Worm (Caenorhabditis elegans): ENCODE results near the gene C29F3.3.

DNA sequence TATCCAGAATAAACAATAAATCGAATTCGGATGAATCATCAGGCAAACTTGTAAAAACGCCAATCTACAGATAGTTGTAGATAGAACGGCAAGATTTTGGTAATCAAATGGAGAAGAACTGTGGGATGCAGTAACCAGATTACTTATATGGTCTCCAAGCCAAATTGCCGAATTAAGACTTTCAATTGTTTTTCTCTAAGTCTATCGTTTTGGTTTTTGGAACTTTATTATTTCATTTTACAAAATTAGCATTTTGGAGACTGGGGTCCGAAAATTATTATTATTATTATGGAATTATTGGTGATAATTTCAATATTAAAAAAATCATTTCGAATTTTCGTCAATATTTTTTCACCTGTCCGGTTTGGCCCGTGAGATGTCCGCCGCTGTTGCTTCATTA, 7.8 kb downstream of the C29F3.3 start, which contains the start of gene clec-228:
- no peak for TF ChIP-seq ceh-28 (tag; optimal IDR thresholded peaks at IDR 0.05)
- no peak for TF ChIP-seq aly-2 (tag; optimal IDR thresholded peaks at IDR 0.05)
- no peak for TF ChIP-seq unc-62 (GFP tag; optimal IDR thresholded peaks at IDR 0.05)
- TF ChIP-seq nhr-237 (tag; optimal IDR thresholded peaks at IDR 0.05) = no peak
- TF ChIP-seq nhr-77 (tag; optimal IDR thresholded peaks at IDR 0.05) = no peak
- TF ChIP-seq ceh-82 (tag; optimal IDR thresholded peaks at IDR 0.05) = no peak
- no peak for TF ChIP-seq pha-4 (tag; optimal IDR thresholded peaks at IDR 0.05)
- TF ChIP-seq fos-1 (tag; optimal IDR thresholded peaks at IDR 0.05) = no peak
- no peak for TF ChIP-seq elt-3 (tag; optimal IDR thresholded peaks at IDR 0.05)
- TF ChIP-seq fkh-10 (GFP tag; optimal IDR thresholded peaks at IDR 0.05) = no peak
- no peak for TF ChIP-seq snpc-4 (tag; optimal IDR thresholded peaks at IDR 0.05)
- no peak for TF ChIP-seq zag-1 (tag; optimal IDR thresholded peaks at IDR 0.05)
- no peak for TF ChIP-seq skn-1 (tag; optimal IDR thresholded peaks at IDR 0.05)
- no peak for TF ChIP-seq nhr-11 (tag; optimal IDR thresholded peaks at IDR 0.05)

Measured in whole organism, L3 larva.